Worm (Caenorhabditis elegans) whole organism, L3 larva: Measurements from ENCODE around the gene C50F4.10.
A peak's percentile ranks its signal among the peaks of the same experiment; 100 is the strongest.

Experiments
- aly-2 ChIP-seq: fragments of 150-350 bp; optimal IDR thresholded peaks from 2 replicates; lab custom pipeline; 2014; ENCODE audit warnings: missing biosample characterization, missing genetic modification characterization
- ama-1 ChIP-seq: fragments of 150-350 bp; optimal IDR thresholded peaks from 2 replicates; lab custom pipeline; 2018
- ceh-16 ChIP-seq: sonication (generic microtip); optimal IDR thresholded peaks from 2 replicates; lab custom pipeline; 2017; ENCODE audit warnings: missing biosample characterization, missing genetic modification characterization
- ceh-28 ChIP-seq: fragments of 150-350 bp; optimal IDR thresholded peaks from 2 replicates; lab custom pipeline; 2014; ENCODE audit warnings: missing biosample characterization, missing genetic modification reagents, missing genetic modification characterization
- ceh-82 ChIP-seq: fragments of 150-350 bp; optimal IDR thresholded peaks from 2 replicates; lab custom pipeline; 2014; ENCODE audit warnings: missing biosample characterization, missing genetic modification characterization
- daf-12 ChIP-seq: fragments of 150-350 bp; optimal IDR thresholded peaks from 2 replicates; lab custom pipeline; 2014; ENCODE audit warnings: missing biosample characterization, missing genetic modification reagents, missing genetic modification characterization
- egl-5 ChIP-seq: fragments of 150-350 bp; optimal IDR thresholded peaks from 2 replicates; lab custom pipeline; 2017; ENCODE audit warnings: missing biosample characterization, missing genetic modification reagents, missing genetic modification characterization, inconsistent platforms
- elt-2 ChIP-seq: sonication (generic microtip); optimal IDR thresholded peaks from 2 replicates; lab custom pipeline; 2016; ENCODE audit warnings: missing genetic modification reagents, mild to moderate bottlenecking, missing genetic modification characterization, missing compliant biosample characterization
- eor-1 ChIP-seq, 2 experiments: fragments of 150-350 bp; optimal IDR thresholded peaks; 2 replicates each; lab custom pipeline; 2014 to 2018; ENCODE audit warnings: missing biosample characterization in 2 of 2, missing genetic modification characterization in 2 of 2
- fkh-10 ChIP-seq: sonication (generic microtip); optimal IDR thresholded peaks from 2 replicates; lab custom pipeline; 2017; ENCODE audit warnings: missing biosample characterization, missing genetic modification reagents, missing genetic modification characterization
- fkh-2 ChIP-seq: fragments of 150-350 bp; optimal IDR thresholded peaks from 2 replicates; lab custom pipeline; 2014; ENCODE audit warnings: missing biosample characterization, missing genetic modification reagents, missing genetic modification characterization
- jun-1 ChIP-seq: fragments of 150-350 bp; optimal IDR thresholded peaks from 2 replicates; lab custom pipeline; 2014; ENCODE audit warnings: missing biosample characterization, missing genetic modification reagents, missing genetic modification characterization
- lin-15B ChIP-seq: fragments of 150-350 bp; optimal IDR thresholded peaks from 2 replicates; lab custom pipeline; 2014; ENCODE audit warnings: missing biosample characterization, missing genetic modification characterization
- lin-39 ChIP-seq: fragments of 150-350 bp; optimal IDR thresholded peaks from 2 replicates; lab custom pipeline; 2018; ENCODE audit warnings: missing biosample characterization, missing genetic modification reagents, missing genetic modification characterization
- lsy-12 ChIP-seq: sonication (generic microtip); optimal IDR thresholded peaks from 2 replicates; lab custom pipeline; 2016; ENCODE audit warnings: mild to moderate bottlenecking, missing genetic modification characterization, missing compliant biosample characterization
- mdl-1 ChIP-seq: fragments of 150-350 bp; optimal IDR thresholded peaks from 2 replicates; lab custom pipeline; 2014; ENCODE audit warnings: missing biosample characterization, missing genetic modification characterization
- mml-1 ChIP-seq: fragments of 150-350 bp; sonication (generic microtip); optimal IDR thresholded peaks from 3 replicates; lab custom pipeline; 2014; ENCODE audit warnings: missing biosample characterization, missing genetic modification characterization
- nhr-11 ChIP-seq: fragments of 150-350 bp; optimal IDR thresholded peaks from 2 replicates; lab custom pipeline; 2014; ENCODE audit warnings: missing biosample characterization, missing genetic modification characterization
- nhr-12 ChIP-seq: fragments of 150-350 bp; optimal IDR thresholded peaks from 2 replicates; lab custom pipeline; 2014; ENCODE audit warnings: missing biosample characterization, missing genetic modification characterization
- nhr-23 ChIP-seq: fragments of 150-350 bp; optimal IDR thresholded peaks from 2 replicates; lab custom pipeline; 2014; ENCODE audit warnings: missing biosample characterization, missing genetic modification reagents, missing genetic modification characterization
- nhr-237 ChIP-seq: fragments of 150-350 bp; optimal IDR thresholded peaks from 2 replicates; lab custom pipeline; 2014; ENCODE audit warnings: missing biosample characterization, missing genetic modification characterization
- nhr-25 ChIP-seq: sonication (generic microtip); optimal IDR thresholded peaks from 2 replicates; lab custom pipeline; 2017; ENCODE audit warnings: missing biosample characterization, missing genetic modification characterization
- nhr-43 ChIP-seq: sonication (generic microtip); optimal IDR thresholded peaks from 2 replicates; lab custom pipeline; 2016; ENCODE audit warnings: mild to moderate bottlenecking, missing genetic modification characterization, missing compliant biosample characterization; ENCODE audit not compliant: poor library complexity, severe bottlenecking
- nhr-76 ChIP-seq: fragments of 150-350 bp; sonication (generic microtip); optimal IDR thresholded peaks from 5 replicates; lab custom pipeline; 2014; ENCODE audit warnings: missing biosample characterization, missing genetic modification characterization
- nhr-77 ChIP-seq: fragments of 150-350 bp; optimal IDR thresholded peaks from 2 replicates; lab custom pipeline; 2014; ENCODE audit warnings: missing biosample characterization, missing genetic modification characterization
- pha-4 ChIP-seq: fragments of 150-350 bp; optimal IDR thresholded peaks from 2 replicates; lab custom pipeline; 2014; ENCODE audit warnings: missing biosample characterization, missing genetic modification reagents, missing genetic modification characterization
- pqm-1 ChIP-seq: fragments of 150-350 bp; optimal IDR thresholded peaks from 2 replicates; lab custom pipeline; 2017; ENCODE audit warnings: missing biosample characterization, missing genetic modification characterization, inconsistent platforms
- sea-2 ChIP-seq: fragments of 150-350 bp; sonication (generic microtip); optimal IDR thresholded peaks from 4 replicates; lab custom pipeline; 2014; ENCODE audit warnings: missing biosample characterization, missing genetic modification reagents, missing genetic modification characterization
- skn-1 ChIP-seq: fragments of 150-350 bp; optimal IDR thresholded peaks from 2 replicates; lab custom pipeline; 2014; ENCODE audit warnings: missing biosample characterization, missing genetic modification characterization
- snpc-4 ChIP-seq: fragments of 150-350 bp; optimal IDR thresholded peaks from 2 replicates; lab custom pipeline; 2014; ENCODE audit warnings: missing biosample characterization, missing genetic modification characterization
- tbx-2 ChIP-seq: sonication (generic microtip); optimal IDR thresholded peaks from 2 replicates; lab custom pipeline; 2016; ENCODE audit warnings: mild to moderate bottlenecking, missing genetic modification characterization, missing compliant biosample characterization
- unc-39 ChIP-seq: sonication (generic microtip); optimal IDR thresholded peaks from 4 replicates; lab custom pipeline; 2017; ENCODE audit warnings: missing biosample characterization, missing genetic modification characterization
- unc-62 ChIP-seq: fragments of 150-350 bp; sonication (generic microtip); optimal IDR thresholded peaks from 4 replicates; lab custom pipeline; 2014; ENCODE audit warnings: missing biosample characterization, missing genetic modification reagents, missing genetic modification characterization
- zag-1 ChIP-seq: fragments of 150-350 bp; optimal IDR thresholded peaks from 2 replicates; lab custom pipeline; 2014; ENCODE audit warnings: missing biosample characterization, missing genetic modification characterization
- ztf-11 ChIP-seq: fragments of 150-350 bp; optimal IDR thresholded peaks from 2 replicates; lab custom pipeline; 2014; ENCODE audit warnings: missing biosample characterization, missing genetic modification characterization
- ztf-4 ChIP-seq: fragments of 150-350 bp; optimal IDR thresholded peaks from 2 replicates; lab custom pipeline; 2014; ENCODE audit warnings: missing biosample characterization, missing genetic modification characterization

Gene C50F4.10

DNA sequence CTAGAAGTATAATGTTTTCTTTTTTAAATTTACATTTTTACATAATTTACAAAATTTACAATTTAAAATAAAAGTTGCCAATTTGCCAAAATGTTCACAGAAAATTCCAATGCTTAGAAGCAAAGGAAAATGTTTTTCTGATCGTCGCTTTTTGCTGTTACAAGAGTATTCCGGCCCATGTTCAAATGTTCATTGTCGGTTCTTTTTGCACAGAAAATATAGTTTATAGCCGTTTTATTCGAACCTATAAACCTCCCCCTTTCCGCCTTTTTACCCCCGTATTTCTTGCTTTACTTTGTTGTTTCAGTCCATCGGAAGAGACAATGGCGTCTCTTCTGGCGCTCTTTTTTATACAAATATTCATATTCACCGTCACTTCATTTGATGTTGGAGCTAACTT, 3.2 kb upstream of the C50F4.10 start, which contains the start of gene tag-329:
TSS of gene tag-329 (plus strand) at position 301 of the 400 bp plus-strand sequence.
- TF ChIP-seq aly-2 (no peak), ceh-82 (tag; lab: Kevin White, UChicago) (no peak), nhr-11 (tag; lab: Kevin White, UChicago) (no peak)

DNA sequence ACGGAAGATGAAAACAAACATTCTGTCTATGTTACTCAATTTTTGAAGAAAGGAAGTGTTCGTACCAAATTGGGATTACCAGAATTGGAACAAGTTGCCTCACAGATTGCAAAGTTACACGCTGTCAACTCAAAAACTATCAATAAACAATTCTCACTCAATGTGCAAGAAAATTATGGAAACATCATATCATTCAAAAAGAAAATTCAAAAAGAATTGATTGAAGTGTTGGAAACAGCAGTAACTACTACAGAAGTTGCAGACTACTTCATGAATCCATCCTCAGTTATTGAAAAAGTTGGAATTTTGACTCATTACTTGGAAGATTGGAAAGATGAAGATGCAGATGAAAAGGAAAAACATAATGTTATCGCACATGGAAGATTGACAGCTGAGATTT, 3.4 kb downstream of the C50F4.10 start:
- TF ChIP-seq sea-2 (GFP tag; lab: Kevin White, UChicago) (no peak), snpc-4 (no peak), ztf-4 (tag; lab: Kevin White, UChicago) (no peak), tbx-2 (tag; lab: Kevin White, UChicago) (no peak), unc-39 (tag; lab: Kevin White, UChicago) (no peak), ceh-28 (tag; lab: Kevin White, UChicago) (no peak), daf-12 (tag; lab: Kevin White, UChicago) (no peak), nhr-43 (tag; lab: Kevin White, UChicago) (no peak), elt-2 (tag; lab: Kevin White, UChicago) (no peak), pha-4 (no peak), fkh-2 (tag; lab: Kevin White, UChicago) (no peak), ceh-82 (tag; lab: Kevin White, UChicago) (no peak), lsy-12 (tag; lab: Kevin White, UChicago) (no peak)

DNA sequence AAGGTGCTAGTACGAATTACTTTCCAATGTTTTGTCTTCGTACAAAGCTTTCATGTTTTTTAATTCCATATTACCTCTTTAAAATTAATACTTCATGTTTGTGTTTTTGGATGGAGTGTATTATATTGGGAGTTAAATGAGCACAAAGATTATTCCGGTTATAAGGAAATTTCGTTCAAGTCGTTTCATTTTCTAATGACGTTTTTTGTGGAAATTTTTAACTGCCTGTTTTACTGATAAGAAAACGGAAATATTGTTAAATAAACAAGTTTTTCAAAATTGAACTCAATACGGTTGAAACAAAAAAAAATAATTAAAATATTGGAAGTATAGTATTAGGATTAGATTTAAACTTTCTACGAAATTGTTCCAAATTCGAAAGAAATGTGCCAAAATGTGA, 4.0 kb downstream of the C50F4.10 start:
- TF ChIP-seq aly-2: no peak
- peak; percentile 56 for TF ChIP-seq elt-2 (tag; lab: Kevin White, UChicago)
- peak; percentile 59 for TF ChIP-seq pqm-1 (tag; lab: Kevin White, UChicago)
- no peak for TF ChIP-seq unc-62 (GFP tag; lab: Kevin White, UChicago)

DNA sequence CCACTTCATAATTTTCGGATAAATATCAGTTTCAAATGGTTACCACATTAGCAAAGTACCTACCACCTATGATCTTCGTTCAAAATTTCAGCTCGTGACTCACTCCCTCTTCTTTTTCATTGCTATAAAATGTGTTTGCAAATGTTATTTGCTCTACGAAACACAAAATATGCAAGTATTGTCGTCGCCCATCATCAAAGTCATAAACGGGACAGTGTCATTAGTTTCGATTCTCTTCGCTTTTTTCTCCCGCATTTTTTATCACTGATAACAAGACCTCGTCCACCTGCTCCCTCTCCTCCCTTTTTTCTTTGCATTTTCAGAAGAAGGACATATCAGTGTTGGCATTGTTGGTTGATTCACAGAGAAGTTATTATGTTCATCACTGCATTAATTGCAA, 4.9 kb downstream of the C50F4.10 start, which contains the start of gene C50F4.1:
TSS of gene C50F4.1 (plus strand) at position 324 of the 400 bp plus-strand sequence.
- TF ChIP-seq pqm-1 (tag; lab: Kevin White, UChicago) (peak; percentile 80), elt-2 (tag; lab: Kevin White, UChicago) (peak; percentile 79), mdl-1 (tag; lab: Kevin White, UChicago) (no peak)

DNA sequence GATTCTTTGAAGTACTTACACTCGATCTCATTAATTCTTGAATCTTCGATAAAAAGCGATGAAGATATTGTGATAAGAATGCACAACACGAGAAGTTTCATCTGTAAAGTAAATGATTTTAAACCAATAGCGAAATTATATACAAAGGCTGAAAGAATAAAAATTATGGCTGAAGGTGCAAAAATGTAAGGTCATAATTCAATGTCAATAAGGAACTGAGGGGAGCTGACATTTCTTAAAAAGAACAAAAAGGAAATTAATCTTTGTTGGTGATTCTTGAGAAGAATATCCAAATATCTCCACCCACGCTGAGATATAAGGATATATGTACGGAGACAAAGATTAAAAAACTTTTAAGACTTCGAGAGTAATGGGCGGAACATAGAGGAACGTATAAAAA, 7.3 kb downstream of the C50F4.10 start, which contains the start of gene C50F4.9:
TSS of gene C50F4.9 (minus strand) at position 101 of the 400 bp plus-strand sequence.
- TF ChIP-seq nhr-11 (tag; lab: Kevin White, UChicago) (no peak), nhr-76 (tag; lab: Kevin White, UChicago) (no peak)

DNA sequence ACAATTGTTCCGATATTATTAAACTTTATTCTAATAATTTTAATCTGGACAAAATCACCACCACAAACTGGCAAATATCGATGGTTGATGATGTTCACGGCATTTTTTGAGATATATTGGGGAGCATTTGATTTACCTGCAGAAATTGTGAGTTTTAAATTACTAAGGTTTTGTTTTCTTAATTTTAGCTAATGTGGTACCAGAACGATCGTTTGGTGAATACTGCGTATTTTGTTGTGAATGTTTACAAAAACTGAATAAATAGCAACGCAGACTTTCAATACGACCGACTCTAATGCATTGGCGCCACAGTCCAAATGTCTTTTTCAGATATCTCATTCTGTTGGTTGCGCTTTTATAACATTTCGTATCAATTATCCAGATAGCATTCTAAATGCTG, 9.7 kb downstream of the C50F4.10 start:
- TF ChIP-seq ceh-28 (tag; lab: Kevin White, UChicago): no peak
- TF ChIP-seq nhr-12 (tag; lab: Kevin White, UChicago): no peak

DNA sequence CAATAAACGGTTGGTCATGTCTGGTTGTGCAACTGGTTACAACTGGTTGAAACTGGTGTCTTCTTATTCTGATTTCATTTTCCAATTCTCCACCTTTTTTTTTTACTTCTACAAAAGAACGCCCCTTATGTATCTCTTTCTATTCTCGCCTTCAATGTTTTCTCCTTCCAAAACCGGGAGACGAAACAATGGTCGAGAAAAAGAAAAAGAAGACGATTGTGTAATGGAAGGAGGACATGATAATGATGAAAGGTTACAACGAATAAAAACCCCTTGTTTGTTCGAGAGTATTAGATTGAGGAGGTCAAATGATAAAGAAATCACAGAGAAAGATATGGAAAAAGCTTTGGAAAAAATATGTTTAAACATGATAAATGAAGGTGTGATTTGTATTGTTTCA, 12.5 kb downstream of the C50F4.10 start, which contains the start of gene C50F4.8:
TSS of gene C50F4.8 (minus strand) at position 28 of the 400 bp plus-strand sequence.
- TF ChIP-seq nhr-23 (tag; lab: Kevin White, UChicago) (peak; percentile 55), ama-1 (lab: Kevin White, UChicago) (peak; percentile 37), ceh-28 (tag; lab: Kevin White, UChicago) (no peak), ceh-16 (no peak)

DNA sequence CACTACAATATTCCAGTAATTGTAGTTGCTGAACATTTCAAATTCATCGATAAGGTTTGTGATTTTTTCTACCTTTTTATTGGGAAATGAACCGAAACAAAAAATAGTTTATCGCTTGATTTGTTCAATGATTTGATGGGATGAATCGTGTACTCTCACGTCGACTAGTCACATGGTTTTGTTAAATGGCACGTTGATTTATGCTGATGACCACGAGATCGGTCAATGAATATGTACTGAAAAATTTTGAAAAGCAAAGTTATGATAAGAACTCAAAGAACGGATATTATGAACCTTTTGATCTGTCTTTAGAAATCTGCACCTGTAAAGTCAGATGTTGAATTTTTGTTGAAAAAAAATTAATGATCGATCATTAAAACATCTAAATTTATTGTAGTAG, 15.1 kb downstream of the C50F4.10 start:
- no peak for TF ChIP-seq nhr-12 (tag; lab: Kevin White, UChicago)
- TF ChIP-seq nhr-23 (tag; lab: Kevin White, UChicago): peak; percentile 86
- no peak for TF ChIP-seq ceh-28 (tag; lab: Kevin White, UChicago)
- TF ChIP-seq zag-1 (tag; lab: Kevin White, UChicago): no peak
- no peak for TF ChIP-seq fkh-10
- TF ChIP-seq eor-1 (tag; optimal IDR thresholded peaks at IDR 0.05; lab: Kevin White, UChicago): no peak
- TF ChIP-seq nhr-77 (tag; lab: Kevin White, UChicago): no peak
- no peak for TF ChIP-seq sea-2 (GFP tag; lab: Kevin White, UChicago)
- no peak for TF ChIP-seq unc-39 (tag; lab: Kevin White, UChicago)
- peak; percentile 88 for TF ChIP-seq pqm-1 (tag; lab: Kevin White, UChicago)
- TF ChIP-seq egl-5 (tag; lab: Kevin White, UChicago): no peak
- TF ChIP-seq nhr-25 (tag; lab: Kevin White, UChicago): peak; percentile 26
- TF ChIP-seq ceh-82 (tag; lab: Kevin White, UChicago): no peak
- TF ChIP-seq jun-1 (tag; lab: Kevin White, UChicago): peak; percentile 69
- no peak for TF ChIP-seq mml-1 (tag; lab: Kevin White, UChicago)
- no peak for TF ChIP-seq lin-39 (tag; lab: Kevin White, UChicago)
- TF ChIP-seq lin-15B (tag; lab: Kevin White, UChicago): no peak
- TF ChIP-seq skn-1 (tag; lab: Kevin White, UChicago): no peak
- no peak for TF ChIP-seq ztf-11 (tag; lab: Kevin White, UChicago)
- TF ChIP-seq aly-2: no peak
- TF ChIP-seq nhr-43 (tag; lab: Kevin White, UChicago): peak; percentile 68
- TF ChIP-seq nhr-237 (tag; lab: Kevin White, UChicago): no peak
- no peak for TF ChIP-seq tbx-2 (tag; lab: Kevin White, UChicago)
- no peak for TF ChIP-seq ama-1 (lab: Kevin White, UChicago)
- TF ChIP-seq snpc-4: no peak
- TF ChIP-seq nhr-76 (tag; lab: Kevin White, UChicago): no peak
- no peak for TF ChIP-seq daf-12 (tag; lab: Kevin White, UChicago)
